Fruit fly (Drosophila melanogaster) whole organism, wandering third instar larva: Measurements from ENCODE around the gene CG33169.

Source experiments
- Abd-B ChIP-seq: fragments of >200 bp; optimal IDR thresholded peaks from 2 replicates; lab custom pipeline; 2017; ENCODE audit warnings: missing biosample characterization, missing genetic modification characterization
- CrebA ChIP-seq: fragments of 200-800 bp; sonication (Bioruptor generic); optimal IDR thresholded peaks from 2 replicates; lab custom pipeline; 2016; ENCODE audit warnings: missing biosample characterization, mild to moderate bottlenecking, missing genetic modification characterization, borderline replicate concordance
- Dfd ChIP-seq: fragments of >200 bp; optimal IDR thresholded peaks from 2 replicates; lab custom pipeline; 2017; ENCODE audit warnings: missing biosample characterization, missing genetic modification characterization
- GATAd ChIP-seq: sonication (Bioruptor generic); optimal IDR thresholded peaks from 2 replicates; lab custom pipeline; 2016; ENCODE audit warnings: missing biosample characterization, missing genetic modification characterization
- Hr78 ChIP-seq: fragments of >200 bp; optimal IDR thresholded peaks from 2 replicates; lab custom pipeline; 2017; ENCODE audit warnings: missing biosample characterization, missing genetic modification characterization
- Hr83 ChIP-seq: fragments of 200-300 bp; sonication (Bioruptor generic); optimal IDR thresholded peaks from 2 replicates; lab custom pipeline; 2016; ENCODE audit warnings: missing biosample characterization, mild to moderate bottlenecking, missing genetic modification characterization, moderate library complexity; ENCODE audit not compliant: poor library complexity, severe bottlenecking
- Mio ChIP-seq: sonication (Bioruptor generic); optimal IDR thresholded peaks from 2 replicates; lab custom pipeline; 2016; ENCODE audit warnings: missing biosample characterization, missing genetic modification characterization
- Myc ChIP-seq: fragments of >200 bp; optimal IDR thresholded peaks from 2 replicates; lab custom pipeline; 2017
- OdsH ChIP-seq: fragments of 200-800 bp; sonication (Bioruptor generic); optimal IDR thresholded peaks from 2 replicates; lab custom pipeline; 2016; ENCODE audit warnings: missing biosample characterization, mild to moderate bottlenecking, missing genetic modification characterization
- Sp1 ChIP-seq: fragments of 200-800 bp; sonication (Bioruptor generic); optimal IDR thresholded peaks from 3 replicates; lab custom pipeline; 2019; ENCODE audit warnings: missing biosample characterization, mild to moderate bottlenecking, missing genetic modification characterization, moderate library complexity
- Vsx2 ChIP-seq: fragments of 200-300, 225-300 bp; sonication (Bioruptor generic); optimal IDR thresholded peaks from 2 replicates; lab custom pipeline; 2018; ENCODE audit warnings: missing biosample characterization, missing genetic modification characterization; ENCODE audit not compliant: partially characterized antibody
- pan ChIP-seq: fragments of >200 bp; optimal IDR thresholded peaks from 2 replicates; lab custom pipeline; 2017
- usp ChIP-seq: fragments of >200 bp; optimal IDR thresholded peaks from 2 replicates; lab custom pipeline; 2017; ENCODE audit warnings: missing biosample characterization, missing genetic modification characterization

DNA sequence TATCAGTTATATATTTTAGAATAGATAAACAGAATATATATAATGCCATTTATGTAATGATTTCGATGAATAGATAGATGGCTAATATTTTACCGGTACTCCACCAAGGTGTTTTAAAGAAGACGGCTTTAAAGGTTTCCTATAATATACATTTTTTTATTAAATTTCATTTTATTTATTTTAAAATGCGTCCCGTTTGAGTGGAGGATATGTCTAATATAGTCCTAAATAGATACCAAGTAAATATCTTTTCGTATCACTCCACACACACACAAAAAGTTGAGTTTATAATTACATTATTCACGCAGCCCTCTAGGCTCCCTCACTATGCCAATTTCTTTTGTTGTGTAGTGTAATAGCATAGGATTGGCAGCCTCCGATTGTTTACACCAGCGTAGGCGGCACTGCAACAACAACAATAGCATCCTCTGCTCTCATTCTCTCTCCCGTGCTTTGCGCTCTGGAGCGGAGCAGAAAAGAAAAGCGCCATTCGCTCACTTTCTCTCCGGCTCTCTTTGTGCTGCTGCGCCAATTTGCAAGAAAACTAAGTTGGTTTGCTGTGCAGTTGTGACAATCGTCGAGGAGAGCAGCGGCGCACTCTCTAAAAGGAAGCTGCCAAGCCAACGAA lies 46.4 kb downstream of the CG33169 start, which contains the start of gene CG12768:
- TF ChIP-seq Abd-B (GFP tag; lab: Kevin White, UChicago) (no peak), Hr78 (GFP tag; lab: Kevin White, UChicago) (no peak), pan (lab: Kevin White, UChicago) (no peak), Sp1 (GFP tag; lab: Kevin White, UChicago) (peak; percentile 54), GATAd (GFP tag; lab: Kevin White, UChicago) (no peak), CrebA (no peak), Hr83 (GFP tag; lab: Kevin White, UChicago) (no peak), usp (GFP tag; lab: Kevin White, UChicago) (no peak), Mio (GFP tag; lab: Kevin White, UChicago) (no peak), OdsH (GFP tag; lab: Kevin White, UChicago) (no peak), Myc (lab: Kevin White, UChicago) (no peak), Dfd (no peak), Vsx2 (GFP tag; lab: Kevin White, UChicago) (peak; percentile 47)
